Worm (Caenorhabditis elegans): ENCODE results near the gene ZK218.11.

The ZK218.11 gene

ce11 chrV:17089931-17090429 lies 18.2 kb downstream of the ZK218.11 start, which contains the start of gene srh-237 (continued):
- TF ChIP-seq ceh-32 (tag; optimal IDR thresholded peaks at IDR 0.05; ENCODE audit: poor library complexity) (no peak), mdt-29 (GFP tag; IDR thresholded peaks at IDR 0.05) (no peak), daf-19 (GFP tag; conservative IDR thresholded peaks at IDR 0.05) (no peak), ceh-62 (tag; optimal IDR thresholded peaks at IDR 0.05) (no peak), daf-12 (tag; optimal IDR thresholded peaks at IDR 0.05) (no peak), madf-5 (GFP tag; IDR thresholded peaks at IDR 0.05) (no peak), zfp-3 (GFP tag; conservative IDR thresholded peaks at IDR 0.05) (no peak), zip-11 (GFP tag; IDR thresholded peaks at IDR 0.05) (no peak), php-3 (GFP tag; IDR thresholded peaks at IDR 0.05) (0 out of 2 replicates have a peak, but pooled peaks have one; percentile 20), aha-1 (tag) (peak; percentile 64), fkh-10 (GFP tag; optimal IDR thresholded peaks at IDR 0.05) (no peak), nhr-77 (tag; optimal IDR thresholded peaks at IDR 0.05) (peak; percentile 3), nhr-102 (tag; optimal IDR thresholded peaks at IDR 0.05) (no peak)

DNA sequence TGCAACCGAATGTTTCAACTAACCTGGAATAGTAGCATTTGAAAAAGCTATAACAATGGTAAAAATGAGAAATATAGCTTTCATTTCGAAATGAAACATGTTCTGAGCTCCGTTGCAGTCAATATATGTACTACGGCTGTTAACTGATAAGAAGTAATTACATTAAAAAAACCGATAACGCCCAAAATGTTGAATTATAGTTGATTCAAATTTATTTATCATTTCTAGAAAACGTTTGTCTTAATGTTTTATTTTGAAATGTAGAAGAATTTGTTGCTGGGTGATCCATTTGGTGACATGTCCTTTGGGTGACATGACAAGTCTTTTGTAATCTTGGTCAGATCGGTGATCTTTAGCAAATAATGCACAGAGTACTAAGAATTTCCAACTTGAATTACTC lies 18.9 kb downstream of the ZK218.11 start, which contains the start of gene T05E12.6:
TSS of gene T05E12.6 (minus strand) at position 101 of the 400 bp plus-strand sequence.
- no peak for TF ChIP-seq mxl-2 (GFP tag; conservative IDR thresholded peaks at IDR 0.05)
- peak; percentile 32; the same call in 1 of the 2 replicates for TF ChIP-seq php-3 (GFP tag; IDR thresholded peaks at IDR 0.05)

- no peak for TF ChIP-seq jun-1 (tag; optimal IDR thresholded peaks at IDR 0.05)
- no peak for TF ChIP-seq nhr-42 (GFP tag; IDR thresholded peaks at IDR 0.05)
- TF ChIP-seq zip-2 (tag; optimal IDR thresholded peaks at IDR 0.05) = no peak
- peak; percentile 16 for TF ChIP-seq aha-1 (tag)
- TF ChIP-seq mdl-1 (tag; optimal IDR thresholded peaks at IDR 0.05) = no peak
- no peak for TF ChIP-seq ceh-44 (GFP tag; IDR thresholded peaks at IDR 0.05)
- TF ChIP-seq D1046.2 (GFP tag; IDR thresholded peaks at IDR 0.05) = no peak
Measured at ce11 chrV:17082718-17083117, 25.5 kb downstream of the ZK218.11 start, which contains the start of gene T05E12.9. Gene T05E12.9 (minus strand): TSS chrV:17082818.

- TF ChIP-seq lin-38 (GFP tag; IDR thresholded peaks at IDR 0.05) (no peak), Y48G9A.11 (GFP tag; IDR thresholded peaks at IDR 0.05) (no peak), ztf-11 (tag; optimal IDR thresholded peaks at IDR 0.05) (no peak)
Measured at ce11 chrV:17079795-17080194, 28.4 kb downstream of the ZK218.11 start, which contains the start of gene srw-20. Gene srw-20 (minus strand): TSS chrV:17079895.

ce11 chrV:17077889-17078288 lies 30.3 kb downstream of the ZK218.11 start, which contains the start of gene T05E12.3:
Gene T05E12.3 (minus strand): TSS chrV:17077989.
- TF ChIP-seq lim-7 (GFP tag; IDR thresholded peaks at IDR 0.05) (no peak), daf-12 (tag; optimal IDR thresholded peaks at IDR 0.05) (no peak), dmd-6 (GFP tag; IDR thresholded peaks at IDR 0.05) (peak; percentile 58)

DNA sequence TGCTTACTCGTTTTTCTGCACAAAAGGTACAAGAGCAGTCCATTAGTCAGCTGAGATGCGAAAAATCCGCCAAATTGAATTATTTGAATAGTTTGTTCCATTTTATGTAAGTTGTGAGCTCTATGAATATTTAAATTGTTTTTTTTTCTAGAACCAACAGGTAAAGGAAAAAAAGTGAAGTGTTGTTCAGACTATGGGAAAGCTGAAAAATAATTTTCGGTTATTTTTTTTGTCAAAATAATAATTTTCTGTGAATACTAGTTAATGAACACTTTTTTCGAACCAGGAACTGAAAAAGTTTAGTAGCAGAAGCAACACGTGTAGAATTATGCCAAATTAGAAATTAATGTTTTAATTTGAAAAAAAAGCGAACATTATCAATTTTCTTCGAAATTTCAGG lies 32.3 kb downstream of the ZK218.11 start, which contains the start of gene str-125:
TSS of gene str-125 (minus strand) at position 101 of the 400 bp plus-strand sequence.
- TF ChIP-seq R02D3.7 (tag; optimal IDR thresholded peaks at IDR 0.05) (no peak), madf-9 (GFP tag; conservative IDR thresholded peaks at IDR 0.05) (no peak), ztf-11 (tag; optimal IDR thresholded peaks at IDR 0.05) (no peak), nhr-48 (tag; optimal IDR thresholded peaks at IDR 0.05) (no peak), F37D6.2 (tag; optimal IDR thresholded peaks at IDR 0.05) (no peak), ZK546.5 (tag; optimal IDR thresholded peaks at IDR 0.05) (no peak)

ce11 chrV:17071578-17071977 lies 36.6 kb downstream of the ZK218.11 start, which contains the start of gene srbc-14:
Gene srbc-14 (minus strand): TSS chrV:17071678.
- TF ChIP-seq nhr-48 (tag; optimal IDR thresholded peaks at IDR 0.05) = no peak
- TF ChIP-seq nhr-25 (tag; optimal IDR thresholded peaks at IDR 0.05; ENCODE audit: borderline replicate concordance, insufficient read depth) = no peak
